Worm (Caenorhabditis elegans) whole organism, L4 larva: ENCODE measurements around the gene T04C10.3.

Experiments
- F10B5.3 ChIP-seq: sonication (generic microtip); optimal IDR thresholded peaks from 2 replicates; lab custom pipeline; 2016; ENCODE audit warnings: mild to moderate bottlenecking, missing genetic modification characterization, missing compliant biosample characterization
- F26F4.8 ChIP-seq: fragments of 200-800 bp; sonication (Bioruptor generic); conservative IDR thresholded peaks from 2 replicates; pipeline ENCODE4 v1.3.6; 2022; ENCODE audit warnings: missing genetic modification characterization, missing compliant biosample characterization
- F44E2.7 ChIP-seq: fragments of 200-800 bp; sonication (Bioruptor generic); IDR thresholded peaks from 2 replicates; pipeline ENCODE4 v2.1.2; 2022; ENCODE audit warnings: missing genetic modification characterization, missing compliant biosample characterization
- R02D3.7 ChIP-seq: fragments of 150-350 bp; sonication (generic microtip); optimal IDR thresholded peaks from 3 replicates; lab custom pipeline; 2014; ENCODE audit warnings: missing biosample characterization, missing genetic modification characterization
- T20F7.1 ChIP-seq: fragments of 200-800 bp; sonication (Bioruptor generic); optimal IDR thresholded peaks from 2 replicates; lab custom pipeline; 2018; ENCODE audit warnings: mild to moderate bottlenecking, missing genetic modification characterization, missing compliant biosample characterization
- T26A8.4 ChIP-seq: fragments of 200-800 bp; sonication (Bioruptor generic); IDR thresholded peaks from 2 replicates; pipeline ENCODE4 v1.3.6; 2022; ENCODE audit warnings: missing genetic modification characterization, missing compliant biosample characterization
- Y105C5A.15 ChIP-seq: fragments of 200-800 bp; sonication (Bioruptor generic); IDR thresholded peaks from 2 replicates; pipeline ENCODE4 v1.3.6; 2022; ENCODE audit warnings: missing genetic modification characterization, missing compliant biosample characterization
- Y48G9A.11 ChIP-seq: fragments of 200-800 bp; sonication (Bioruptor generic); IDR thresholded peaks from 2 replicates; pipeline ENCODE4 v1.3.6; 2022; ENCODE audit warnings: missing genetic modification reagents, missing genetic modification characterization, missing compliant biosample characterization
- Y5F2A.4 ChIP-seq: fragments of 200-800 bp; sonication (Bioruptor generic); optimal IDR thresholded peaks from 2 replicates; lab custom pipeline; 2018; ENCODE audit warnings: mild to moderate bottlenecking, missing genetic modification characterization, missing compliant biosample characterization
- Y75B8A.6 ChIP-seq: fragments of 200-800 bp; sonication (Bioruptor generic); IDR thresholded peaks from 2 replicates; pipeline ENCODE4 v1.3.6; 2022; ENCODE audit warnings: missing genetic modification reagents, missing genetic modification characterization, missing compliant biosample characterization
- aha-1 ChIP-seq: fragments of 150-350 bp; peaks from one replicate; lab custom pipeline; 2014; ENCODE audit warnings: missing biosample characterization, missing genetic modification characterization
- ama-1 ChIP-seq: fragments of 150-350 bp; optimal IDR thresholded peaks from 2 replicates; lab custom pipeline; 2014; ENCODE audit warnings: inconsistent platforms, mixed read lengths
- arid-1 ChIP-seq: fragments of 200-800 bp; sonication (Bioruptor generic); conservative IDR thresholded peaks from 2 replicates; pipeline ENCODE4 v1.3.6; 2022; ENCODE audit warnings: missing genetic modification reagents, missing genetic modification characterization, missing compliant biosample characterization
- ceh-20 ChIP-seq: fragments of 200-800 bp; sonication (Bioruptor generic); IDR thresholded peaks from 2 replicates; pipeline ENCODE4 v1.3.6; 2022; ENCODE audit warnings: missing genetic modification reagents, missing genetic modification characterization, missing compliant biosample characterization
- ceh-28 ChIP-seq: fragments of 150-350 bp; optimal IDR thresholded peaks from 2 replicates; lab custom pipeline; 2014; ENCODE audit warnings: missing biosample characterization, missing genetic modification reagents, missing genetic modification characterization
- ces-1 ChIP-seq: fragments of 150-350 bp; sonication (generic microtip); optimal IDR thresholded peaks from 4 replicates; lab custom pipeline; 2014; ENCODE audit warnings: missing biosample characterization, missing genetic modification reagents, missing genetic modification characterization
- ctbp-1 ChIP-seq: fragments of 200-800 bp; sonication (Bioruptor generic); IDR thresholded peaks from 2 replicates; pipeline ENCODE4 v1.3.6; 2022; ENCODE audit warnings: missing genetic modification reagents, missing genetic modification characterization, missing compliant biosample characterization
- dmd-9 ChIP-seq: fragments of 200-800 bp; sonication (Bioruptor generic); IDR thresholded peaks from 2 replicates; pipeline ENCODE4 v1.3.6; 2022; ENCODE audit warnings: missing genetic modification reagents, missing genetic modification characterization, missing compliant biosample characterization
- dpl-1 ChIP-seq: fragments of 150-350 bp; optimal IDR thresholded peaks from 2 replicates; lab custom pipeline; 2014; ENCODE audit warnings: missing biosample characterization, missing genetic modification reagents, missing genetic modification characterization
- duxl-1 ChIP-seq: sonication (generic microtip); optimal IDR thresholded peaks from 2 replicates; lab custom pipeline; 2016; ENCODE audit warnings: mild to moderate bottlenecking, missing genetic modification characterization, moderate library complexity, missing compliant biosample characterization; ENCODE audit not compliant: poor library complexity
- egl-43 ChIP-seq: fragments of 200-800 bp; sonication (Bioruptor generic); IDR thresholded peaks from 2 replicates; pipeline ENCODE4 v1.3.6; 2022; ENCODE audit warnings: missing genetic modification reagents, missing genetic modification characterization, missing compliant biosample characterization
- hif-1 ChIP-seq, 2 experiments: sonication (generic microtip); optimal IDR thresholded peaks; 2 replicates each; lab custom pipeline; 2016 to 2017; ENCODE audit warnings: missing compliant biosample characterization in 2 of 2, missing genetic modification characterization in 2 of 2, missing genetic modification reagents in 2 of 2, missing genotype in 2 of 2, mild to moderate bottlenecking in 1 of 2
- hlh-30 ChIP-seq: sonication (generic microtip); optimal IDR thresholded peaks from 2 replicates; lab custom pipeline; 2017; ENCODE audit warnings: antibody characterized with exemption, mild to moderate bottlenecking, missing genetic modification characterization, missing compliant biosample characterization; ENCODE audit not compliant: insufficient read depth
- jun-1 ChIP-seq: fragments of 150-350 bp; optimal IDR thresholded peaks from 2 replicates; lab custom pipeline; 2014; ENCODE audit warnings: missing biosample characterization, missing genetic modification reagents, missing genetic modification characterization
- lim-7 ChIP-seq: fragments of 200-800 bp; sonication (Bioruptor generic); IDR thresholded peaks from 2 replicates; pipeline ENCODE4 v1.3.6; 2022; ENCODE audit warnings: missing genetic modification characterization, missing compliant biosample characterization
- lin-13 ChIP-seq: fragments of 150-350 bp; optimal IDR thresholded peaks from 2 replicates; lab custom pipeline; 2014; ENCODE audit warnings: missing biosample characterization, missing genetic modification reagents, missing genetic modification characterization
- lin-38 ChIP-seq: fragments of 200-800 bp; sonication (Bioruptor generic); IDR thresholded peaks from 2 replicates; pipeline ENCODE4 v1.3.6; 2022; ENCODE audit warnings: missing genetic modification reagents, missing genetic modification characterization, missing compliant biosample characterization
- lin-39 ChIP-seq: fragments of 150-350 bp; optimal IDR thresholded peaks from 2 replicates; lab custom pipeline; 2014; ENCODE audit warnings: missing biosample characterization, missing genetic modification reagents, missing genetic modification characterization
- lir-3 ChIP-seq: sonication (generic microtip); optimal IDR thresholded peaks from 2 replicates; lab custom pipeline; 2016; ENCODE audit warnings: mild to moderate bottlenecking, missing genetic modification characterization, missing compliant biosample characterization
- lsy-2 ChIP-seq, 2 experiments: fragments of 150-350 bp in 1 of 2; sonication (generic microtip) in 1 of 2; optimal IDR thresholded peaks; 2 replicates each; lab custom pipeline; 2014 to 2017; ENCODE audit warnings: missing biosample characterization in 2 of 2, missing genetic modification characterization in 2 of 2
- madf-9 ChIP-seq: fragments of 200-800 bp; sonication (Bioruptor generic); conservative IDR thresholded peaks from 2 replicates; pipeline ENCODE4 v1.3.6; 2022; ENCODE audit warnings: missing genetic modification reagents, missing genetic modification characterization, missing compliant biosample characterization
- mdt-29 ChIP-seq: fragments of 200-800 bp; sonication (Bioruptor generic); IDR thresholded peaks from 2 replicates; pipeline ENCODE4 v1.3.6; 2022; ENCODE audit warnings: missing genetic modification reagents, missing genetic modification characterization, missing compliant biosample characterization
- mep-1 ChIP-seq: fragments of 150-350 bp; sonication (generic microtip); optimal IDR thresholded peaks from 3 replicates; lab custom pipeline; 2014; ENCODE audit warnings: missing biosample characterization, missing genetic modification characterization
- mes-2 ChIP-seq: sonication (generic microtip); optimal IDR thresholded peaks from 2 replicates; lab custom pipeline; 2016; ENCODE audit warnings: missing genotype, mild to moderate bottlenecking, missing genetic modification characterization, missing compliant biosample characterization; ENCODE audit not compliant: poor library complexity, severe bottlenecking
- mxl-2 ChIP-seq: fragments of 200-800 bp; sonication (Bioruptor generic); conservative IDR thresholded peaks from 2 replicates; pipeline ENCODE4 v1.3.6; 2022; ENCODE audit warnings: missing genetic modification reagents, missing genetic modification characterization, missing compliant biosample characterization
- nhr-237 ChIP-seq: sonication (generic microtip); optimal IDR thresholded peaks from 2 replicates; lab custom pipeline; 2017; ENCODE audit warnings: missing biosample characterization, missing genetic modification characterization
- nhr-48 ChIP-seq: sonication (generic microtip); optimal IDR thresholded peaks from 2 replicates; lab custom pipeline; 2016; ENCODE audit warnings: mild to moderate bottlenecking, missing genetic modification characterization, missing compliant biosample characterization
- pha-4 ChIP-seq, 2 experiments: fragments of 150-350 bp in 1 of 2; fragments of 200-800 bp in 1 of 2; sonication (Bioruptor generic) in 1 of 2; IDR thresholded peaks in 1 of 2; optimal IDR thresholded peaks in 1 of 2; 2 replicates each; pipeline versions ENCODE4 v1.3.6 to Lab custom; 2014 to 2022; ENCODE audit warnings: missing genetic modification characterization in 2 of 2, missing genetic modification reagents in 2 of 2, missing biosample characterization in 1 of 2, missing compliant biosample characterization in 1 of 2
- saeg-2 ChIP-seq: fragments of 200-800 bp; sonication (Bioruptor generic); IDR thresholded peaks from 2 replicates; pipeline ENCODE4 v1.3.6; 2022; ENCODE audit warnings: missing genetic modification reagents, missing genetic modification characterization, missing compliant biosample characterization
- sdz-12 ChIP-seq: fragments of 200-800 bp; sonication (Bioruptor generic); optimal IDR thresholded peaks from 2 replicates; lab custom pipeline; 2018; ENCODE audit warnings: mild to moderate bottlenecking, missing genetic modification characterization, missing compliant biosample characterization
- snpc-1.2 ChIP-seq: fragments of 200-800 bp; sonication (Bioruptor generic); IDR thresholded peaks from 2 replicates; pipeline ENCODE4 v1.3.6; 2022; ENCODE audit warnings: missing genetic modification reagents, missing genetic modification characterization, missing compliant biosample characterization
- snpc-4 ChIP-seq: fragments of 150-350 bp; optimal IDR thresholded peaks from 2 replicates; lab custom pipeline; 2014; ENCODE audit warnings: missing biosample characterization, missing genetic modification characterization
- spr-1 ChIP-seq: sonication (generic microtip); optimal IDR thresholded peaks from 2 replicates; lab custom pipeline; 2016; ENCODE audit warnings: mild to moderate bottlenecking, missing genetic modification characterization, missing compliant biosample characterization
- spr-3 ChIP-seq: fragments of 200-800 bp; sonication (Bioruptor generic); optimal IDR thresholded peaks from 2 replicates; lab custom pipeline; 2018; ENCODE audit warnings: mild to moderate bottlenecking, missing genetic modification characterization, missing compliant biosample characterization
- unc-39 ChIP-seq: sonication (generic microtip); optimal IDR thresholded peaks from 2 replicates; lab custom pipeline; 2017; ENCODE audit warnings: missing biosample characterization, missing genetic modification characterization
- vab-7 ChIP-seq: fragments of 200-800 bp; sonication (Bioruptor generic); IDR thresholded peaks from 2 replicates; pipeline ENCODE4 v1.3.6; 2022; ENCODE audit warnings: missing genetic modification reagents, missing genetic modification characterization, missing compliant biosample characterization
- zag-1 ChIP-seq: fragments of 150-350 bp; optimal IDR thresholded peaks from 2 replicates; lab custom pipeline; 2014; ENCODE audit warnings: missing biosample characterization, missing genetic modification characterization
- zfp-3 ChIP-seq: fragments of 200-800 bp; sonication (Bioruptor generic); conservative IDR thresholded peaks from 2 replicates; pipeline ENCODE4 v1.3.6; 2022; ENCODE audit warnings: missing genetic modification reagents, missing genetic modification characterization, missing compliant biosample characterization
- zip-11 ChIP-seq: fragments of 200-800 bp; sonication (Bioruptor generic); IDR thresholded peaks from 2 replicates; pipeline ENCODE4 v1.3.6; 2022; ENCODE audit warnings: missing genetic modification characterization, missing compliant biosample characterization
- zip-2 ChIP-seq: fragments of 150-350 bp; optimal IDR thresholded peaks from 2 replicates; lab custom pipeline; 2014; ENCODE audit warnings: missing biosample characterization, missing genetic modification characterization
- ztf-11 ChIP-seq: fragments of 150-350 bp; optimal IDR thresholded peaks from 2 replicates; lab custom pipeline; 2014; ENCODE audit warnings: missing biosample characterization, missing genetic modification characterization

T04C10.3 gene

ce11 chrX:14810718-14811117, 1.4 kb upstream of the T04C10.3 start, which contains the start of gene atf-4 (continued):
- TF ChIP-seq mxl-2 (GFP tag; lab: Robert Waterston, UW) (no peak), F26F4.8 (no peak), snpc-4 (tag; lab: Kevin White, UChicago) (no peak), F44E2.7 (GFP tag; lab: Robert Waterston, UW) (no peak), lin-39 (tag; lab: Kevin White, UChicago) (no peak), nhr-237 (tag; lab: Kevin White, UChicago) (no peak), snpc-1.2 (GFP tag; lab: Robert Waterston, UW) (no peak), zip-11 (GFP tag; lab: Robert Waterston, UW) (no peak), zfp-3 (GFP tag; lab: Robert Waterston, UW) (no peak), dpl-1 (GFP tag; lab: Kevin White, UChicago) (peak; percentile 68), mdt-29 (GFP tag; lab: Robert Waterston, UW) (no peak), Y48G9A.11 (GFP tag; lab: Robert Waterston, UW) (no peak), Y5F2A.4 (GFP tag; lab: Kevin White, UChicago) (no peak), egl-43 (GFP tag; lab: Robert Waterston, UW) (peak; percentile 34; the same call in 1 of the 2 replicates), hif-1 (tag; optimal IDR thresholded peaks at IDR 0.05; lab: Kevin White, UChicago) (peak in 1 of 2 experiments; percentile 37), T26A8.4 (GFP tag; lab: Robert Waterston, UW) (peak; percentile 62; the same call in 1 of the 2 replicates), duxl-1 (tag; lab: Kevin White, UChicago) (no peak), jun-1 (no peak), lim-7 (GFP tag; lab: Robert Waterston, UW) (no peak), ces-1 (GFP tag; lab: Kevin White, UChicago) (no peak), zag-1 (tag; lab: Kevin White, UChicago) (no peak), aha-1 (peak; percentile 51), unc-39 (tag; lab: Kevin White, UChicago) (no peak), ztf-11 (tag; lab: Kevin White, UChicago) (no peak), ctbp-1 (GFP tag; lab: Robert Waterston, UW) (no peak), F10B5.3 (no peak), R02D3.7 (tag; lab: Kevin White, UChicago) (no peak), mes-2 (peak; percentile 52), zip-2 (no peak), lsy-2 (tag; optimal IDR thresholded peaks at IDR 0.05; lab: Kevin White, UChicago) (peak; percentile 47 to 73), ceh-20 (GFP tag; lab: Robert Waterston, UW) (no peak), lir-3 (tag; lab: Kevin White, UChicago) (no peak), Y75B8A.6 (GFP tag; lab: Robert Waterston, UW) (no peak), lin-13 (peak; percentile 24), sdz-12 (GFP tag; lab: Kevin White, UChicago) (no peak), Y105C5A.15 (GFP tag; lab: Robert Waterston, UW) (no peak), arid-1 (GFP tag; lab: Robert Waterston, UW) (peak; percentile 56; the same call in 1 of the 2 replicates), spr-1 (tag; lab: Kevin White, UChicago) (no peak), hlh-30 (peak; percentile 95), pha-4 (GFP tag; IDR thresholded peaks at IDR 0.05; lab: Robert Waterston, UW) (no peak), pha-4 (tag; optimal IDR thresholded peaks at IDR 0.05; lab: Kevin White, UChicago) (peak; percentile 39), dmd-9 (GFP tag; lab: Robert Waterston, UW) (no peak), T20F7.1 (no peak), saeg-2 (GFP tag; lab: Robert Waterston, UW) (no peak), ceh-28 (peak; percentile 48), nhr-48 (tag; lab: Kevin White, UChicago) (peak; percentile 82), mep-1 (peak; percentile 75), lin-38 (GFP tag; lab: Robert Waterston, UW) (no peak), spr-3 (no peak), vab-7 (no peak), madf-9 (GFP tag; lab: Robert Waterston, UW) (no peak), ama-1 (no peak)
